Worm (Caenorhabditis elegans) whole organism, young adult: ENCODE measurements around the gene cpt-2.

Source experiments
- D2030.7 ChIP-seq: fragments of 200-800 bp; sonication (Bioruptor generic); IDR thresholded peaks from 2 replicates; pipeline ENCODE4 v1.3.6; 2022; ENCODE audit warnings: missing genetic modification reagents, missing genetic modification characterization, missing compliant biosample characterization
- F22D6.2 ChIP-seq: sonication (generic microtip); optimal IDR thresholded peaks from 2 replicates; lab custom pipeline; 2016; ENCODE audit warnings: mild to moderate bottlenecking, missing genetic modification characterization, missing compliant biosample characterization
- F52B5.7 ChIP-seq: sonication (generic microtip); optimal IDR thresholded peaks from 2 replicates; lab custom pipeline; 2016; ENCODE audit warnings: mild to moderate bottlenecking, missing genetic modification characterization, missing compliant biosample characterization
- ama-1 ChIP-seq, 3 experiments: fragments of 150-350 bp in 1 of 3; sonication (generic microtip) in 2 of 3; optimal IDR thresholded peaks; 2 replicates each; lab custom pipeline; 2014 to 2018; ENCODE audit warnings: missing biosample characterization in 2 of 3, missing genetic modification characterization in 2 of 3, missing genetic modification reagents in 2 of 3
- aptf-2 ChIP-seq: fragments of 200-800 bp; sonication (Bioruptor generic); conservative IDR thresholded peaks from 2 replicates; pipeline ENCODE4 v1.3.6; 2022; ENCODE audit warnings: missing genetic modification reagents, missing genetic modification characterization, missing compliant biosample characterization
- ceh-79 ChIP-seq: sonication (generic microtip); optimal IDR thresholded peaks from 2 replicates; lab custom pipeline; 2017; ENCODE audit warnings: mild to moderate bottlenecking, missing genetic modification characterization, missing compliant biosample characterization
- egl-18 ChIP-seq: fragments of 200-800 bp; sonication (Bioruptor generic); IDR thresholded peaks from 2 replicates; pipeline ENCODE4 v1.3.6; 2022; ENCODE audit warnings: missing genetic modification reagents, missing genetic modification characterization, missing compliant biosample characterization
- egl-44 ChIP-seq: fragments of 200-800 bp; sonication (Bioruptor generic); IDR thresholded peaks from 2 replicates; pipeline ENCODE4 v1.3.6; 2022; ENCODE audit warnings: missing genetic modification reagents, missing genetic modification characterization, missing compliant biosample characterization
- madf-8 ChIP-seq: fragments of 200-800 bp; sonication (Bioruptor generic); conservative IDR thresholded peaks from 2 replicates; pipeline ENCODE4 v1.3.6; 2022; ENCODE audit warnings: missing genetic modification reagents, missing genetic modification characterization, missing compliant biosample characterization
- pha-4 ChIP-seq: fragments of 150-350 bp; sonication (generic microtip); optimal IDR thresholded peaks from 2 replicates; lab custom pipeline; 2014; ENCODE audit warnings: missing biosample characterization, missing genetic modification reagents, missing genetic modification characterization
- snpc-3.4 ChIP-seq: sonication (generic microtip); optimal IDR thresholded peaks from 2 replicates; lab custom pipeline; 2017; ENCODE audit warnings: missing genetic modification characterization, mild to moderate bottlenecking, missing compliant biosample characterization, antibody characterized with exemption, moderate library complexity, missing genotype, missing genetic modification reagents
- unc-62 ChIP-seq: fragments of 150-350 bp; optimal IDR thresholded peaks from 2 replicates; lab custom pipeline; 2014; ENCODE audit warnings: missing biosample characterization, missing genetic modification reagents, missing genetic modification characterization
- zfh-2 ChIP-seq: fragments of 200-800 bp; sonication (Bioruptor generic); conservative IDR thresholded peaks from 2 replicates; pipeline ENCODE4 v1.3.6; 2022; ENCODE audit warnings: missing genetic modification reagents, missing genetic modification characterization, missing compliant biosample characterization

DNA sequence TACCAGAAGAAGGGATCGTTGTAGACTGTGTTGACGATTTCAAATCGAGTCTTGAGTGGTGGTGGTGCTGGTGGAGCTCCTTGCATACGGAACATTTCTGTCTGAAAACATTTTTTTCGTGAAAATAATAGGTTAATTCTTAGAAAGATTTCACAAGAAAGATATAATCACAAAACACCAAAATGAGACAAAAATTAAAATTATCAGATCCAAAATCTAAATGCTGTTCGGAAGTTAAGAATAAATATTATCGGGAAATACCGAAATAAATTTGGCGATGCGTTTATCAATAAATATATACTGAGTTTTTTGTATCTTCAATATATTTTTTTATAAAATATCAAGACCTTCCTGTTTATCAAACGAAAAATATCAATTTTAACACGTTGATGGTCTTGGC, 950 bp upstream of the cpt-2 start, which contains the start of gene C08F8.9:
- TF ChIP-seq madf-8 (GFP tag; lab: Robert Waterston, UW) = no peak
- no peak for TF ChIP-seq unc-62 (GFP tag; lab: Kevin White, UChicago)
- TF ChIP-seq F22D6.2 (tag; lab: Kevin White, UChicago) = no peak
- no peak for TF ChIP-seq ceh-79 (tag; lab: Kevin White, UChicago)
- no peak for TF ChIP-seq egl-44
- no peak for TF ChIP-seq F52B5.7 (tag; lab: Kevin White, UChicago)
- no peak for TF ChIP-seq D2030.7 (GFP tag; lab: Robert Waterston, UW)
- no peak for TF ChIP-seq pha-4 (tag; lab: Kevin White, UChicago)
- no peak for TF ChIP-seq aptf-2 (GFP tag; lab: Robert Waterston, UW)
- no peak for TF ChIP-seq egl-18
- TF ChIP-seq zfh-2 (GFP tag; lab: Robert Waterston, UW) = no peak
- TF ChIP-seq ama-1 (optimal IDR thresholded peaks at IDR 0.05; lab: Kevin White, UChicago) = no peak
- TF ChIP-seq ama-1 (GFP tag; optimal IDR thresholded peaks at IDR 0.05; lab: Kevin White, UChicago) = no peak
- TF ChIP-seq snpc-3.4 (tag; lab: Kevin White, UChicago) = no peak
